Fruit fly (Drosophila melanogaster) whole organism, embryonic: Measurements from ENCODE around the gene dmrt11E.
A peak's percentile ranks its signal among the peaks of the same experiment; 100 is the strongest.

Experiments used
- Antp ChIP-seq: fragments of 200-800 bp; sonication (Bioruptor generic); optimal IDR thresholded peaks from 3 replicates; lab custom pipeline; 2016; ENCODE audit warnings: missing biosample characterization, missing genetic modification characterization
- CG10147 ChIP-seq: fragments of 200-800 bp; sonication (Bioruptor generic); optimal IDR thresholded peaks from 2 replicates; lab custom pipeline; 2019; ENCODE audit warnings: missing biosample characterization, mild to moderate bottlenecking, missing genetic modification characterization, moderate library complexity
- CG14050 ChIP-seq: fragments of 200-800 bp; sonication (Bioruptor generic); IDR thresholded peaks from 3 replicates; pipeline ENCODE4 v1.3.6; 2022; ENCODE audit warnings: missing biosample characterization, missing genetic modification characterization
- CG14710 ChIP-seq: fragments of 200-800 bp; sonication (Bioruptor generic); optimal IDR thresholded peaks from 3 replicates; lab custom pipeline; 2019; ENCODE audit warnings: missing biosample characterization, mild to moderate bottlenecking, missing genetic modification characterization, moderate library complexity
- CG15601 ChIP-seq: fragments of 200-800 bp; sonication (Bioruptor generic); optimal IDR thresholded peaks from 3 replicates; lab custom pipeline; 2019; ENCODE audit warnings: missing biosample characterization, mild to moderate bottlenecking, missing genetic modification characterization, moderate library complexity
- CG15696 ChIP-seq: fragments of 200-800 bp; sonication (Bioruptor generic); optimal IDR thresholded peaks from 2 replicates; lab custom pipeline; 2019; ENCODE audit warnings: missing biosample characterization, mild to moderate bottlenecking, missing genetic modification characterization, moderate library complexity
- CG17359 ChIP-seq: fragments of 200-800 bp; sonication (Bioruptor generic); optimal IDR thresholded peaks from 3 replicates; lab custom pipeline; 2018; ENCODE audit warnings: missing biosample characterization, mild to moderate bottlenecking, missing genetic modification characterization, moderate library complexity
- CG17568 ChIP-seq: fragments of 200-800 bp; sonication (Bioruptor generic); optimal IDR thresholded peaks from 2 replicates; lab custom pipeline; 2018; ENCODE audit warnings: missing biosample characterization, mild to moderate bottlenecking, missing genetic modification characterization, moderate library complexity
- CG17612 ChIP-seq: fragments of 200-800 bp; sonication (Bioruptor generic); IDR thresholded peaks from 2 replicates; pipeline ENCODE4 v1.3.6; 2022; ENCODE audit warnings: missing biosample characterization, missing genetic modification characterization
- CG18262 ChIP-seq: fragments of 200-800 bp; optimal IDR thresholded peaks from 3 replicates; lab custom pipeline; 2019; ENCODE audit warnings: missing biosample characterization, mild to moderate bottlenecking, missing genetic modification characterization, moderate library complexity
- CG2678 ChIP-seq: fragments of 200-800 bp; sonication (Bioruptor generic); optimal IDR thresholded peaks from 3 replicates; lab custom pipeline; 2019; ENCODE audit warnings: missing biosample characterization, mild to moderate bottlenecking, missing genetic modification characterization, moderate library complexity
- CG30403 ChIP-seq: fragments of 200-800 bp; sonication (Bioruptor generic); optimal IDR thresholded peaks from 3 replicates; lab custom pipeline; 2016; ENCODE audit warnings: missing biosample characterization, missing genetic modification characterization
- CG3407 ChIP-seq: fragments of 200-800 bp; sonication (Bioruptor generic); optimal IDR thresholded peaks from 2 replicates; lab custom pipeline; 2018; ENCODE audit warnings: missing biosample characterization, mild to moderate bottlenecking, missing genetic modification characterization
- CG34422 ChIP-seq: fragments of 200-800 bp; sonication (Bioruptor generic); IDR thresholded peaks from 3 replicates; pipeline ENCODE4 v1.3.6; 2022; ENCODE audit warnings: missing biosample characterization, missing genetic modification characterization
- CG6654 ChIP-seq: fragments of 200-800 bp; sonication (Bioruptor generic); optimal IDR thresholded peaks from 2 replicates; lab custom pipeline; 2017; ENCODE audit warnings: missing biosample characterization, mild to moderate bottlenecking, missing genetic modification characterization
- CG8290 ChIP-seq, 3 experiments: fragments of 200-800 bp; sonication (Bioruptor generic); optimal IDR thresholded peaks; 2 replicates each; lab custom pipeline; 2016 to 2019; ENCODE audit warnings: missing biosample characterization in 3 of 3, missing genetic modification characterization in 3 of 3, mild to moderate bottlenecking in 2 of 3, moderate library complexity in 1 of 3
- CG8765 ChIP-seq: fragments of 200-800 bp; sonication (Bioruptor generic); IDR thresholded peaks from 2 replicates; pipeline ENCODE4 v1.3.6; 2022; ENCODE audit warnings: missing biosample characterization, missing genetic modification characterization
- CG9797 ChIP-seq: fragments of 200-800 bp; sonication (Bioruptor generic); optimal IDR thresholded peaks from 3 replicates; lab custom pipeline; 2018; ENCODE audit warnings: missing biosample characterization, mild to moderate bottlenecking, missing genetic modification characterization
- D ChIP-seq, 2 experiments: fragments of 200-800 bp in 1 of 2; fragments of >200 bp in 1 of 2; sonication (Bioruptor generic) in 1 of 2; optimal IDR thresholded peaks; 2 replicates in 1 of 2; 3 replicates in 1 of 2; lab custom pipeline; 2017; ENCODE audit warnings: mild to moderate bottlenecking in 1 of 2, missing biosample characterization in 1 of 2, missing genetic modification characterization in 1 of 2, missing genetic modification reagents in 1 of 2
- Dek ChIP-seq: fragments of 200-800 bp; sonication (Bioruptor generic); optimal IDR thresholded peaks from 3 replicates; lab custom pipeline; 2019; ENCODE audit warnings: missing biosample characterization, mild to moderate bottlenecking, missing genetic modification characterization, moderate library complexity
- HHEX ChIP-seq: fragments of 200-800 bp; sonication (Bioruptor generic); optimal IDR thresholded peaks from 3 replicates; lab custom pipeline; 2017; ENCODE audit warnings: missing biosample characterization, mild to moderate bottlenecking, missing genetic modification characterization, missing genetic modification reagents
- Hsf ChIP-seq: fragments of 200-800 bp; sonication (Bioruptor generic); optimal IDR thresholded peaks from 3 replicates; lab custom pipeline; 2016; ENCODE audit warnings: missing biosample characterization, missing genetic modification characterization
- Meics ChIP-seq: fragments of 200-800 bp; sonication (Bioruptor generic); optimal IDR thresholded peaks from 2 replicates; lab custom pipeline; 2017; ENCODE audit warnings: missing biosample characterization, mild to moderate bottlenecking, missing genetic modification characterization
- Six4 ChIP-seq: fragments of 200-800 bp; sonication (Bioruptor generic); optimal IDR thresholded peaks from 2 replicates; lab custom pipeline; 2016; ENCODE audit warnings: missing biosample characterization, missing genetic modification characterization
- Sox100B ChIP-seq: fragments of 200-800 bp; sonication (Bioruptor generic); optimal IDR thresholded peaks from 3 replicates; lab custom pipeline; 2018; ENCODE audit warnings: missing biosample characterization, mild to moderate bottlenecking, missing genetic modification characterization
- TFAM ChIP-seq: fragments of 200-800 bp; sonication (Bioruptor generic); optimal IDR thresholded peaks from 2 replicates; lab custom pipeline; 2017; ENCODE audit warnings: missing biosample characterization, missing genetic modification characterization, inconsistent platforms
- amos ChIP-seq: fragments of 200-800 bp; sonication (Bioruptor generic); IDR thresholded peaks from 2 replicates; pipeline ENCODE4 v1.3.6; 2022; ENCODE audit warnings: missing biosample characterization, missing genetic modification characterization; ENCODE audit not compliant: partially characterized antibody
- bbx ChIP-seq: fragments of 200-800 bp; sonication (Bioruptor generic); IDR thresholded peaks from 2 replicates; pipeline ENCODE4 v1.3.6; 2022; ENCODE audit warnings: missing biosample characterization, missing genetic modification characterization; ENCODE audit not compliant: partially characterized antibody
- btn ChIP-seq: fragments of 200-800 bp; sonication (Bioruptor generic); optimal IDR thresholded peaks from 2 replicates; lab custom pipeline; 2016; ENCODE audit warnings: missing biosample characterization, missing genetic modification characterization
- chn ChIP-seq: fragments of 200-800 bp; sonication (Bioruptor generic); optimal IDR thresholded peaks from 2 replicates; lab custom pipeline; 2016; ENCODE audit warnings: missing biosample characterization, missing genetic modification characterization
- dmrt99B ChIP-seq: fragments of 200-800 bp; sonication (Bioruptor generic); optimal IDR thresholded peaks from 2 replicates; lab custom pipeline; 2018; ENCODE audit warnings: missing biosample characterization, mild to moderate bottlenecking, missing genetic modification characterization, moderate library complexity
- emc ChIP-seq: fragments of 200-800 bp; sonication (Bioruptor generic); optimal IDR thresholded peaks from 2 replicates; lab custom pipeline; 2016; ENCODE audit warnings: missing biosample characterization, missing genetic modification characterization
- fd102C ChIP-seq: fragments of 200-800 bp; sonication (Bioruptor generic); optimal IDR thresholded peaks from 2 replicates; lab custom pipeline; 2018; ENCODE audit warnings: missing biosample characterization, mild to moderate bottlenecking, missing genetic modification characterization, moderate library complexity
- gsb-n ChIP-seq: fragments of 200-800 bp; sonication (Bioruptor generic); optimal IDR thresholded peaks from 3 replicates; lab custom pipeline; 2018; ENCODE audit warnings: missing biosample characterization, mild to moderate bottlenecking, missing genetic modification characterization
- her ChIP-seq: fragments of 200-800 bp; sonication (Bioruptor generic); optimal IDR thresholded peaks from 2 replicates; lab custom pipeline; 2016; ENCODE audit warnings: missing biosample characterization, missing genetic modification characterization
- jigr1 ChIP-seq: fragments of 200-800 bp; sonication (Bioruptor generic); IDR thresholded peaks from 3 replicates; pipeline ENCODE4 v1.3.6; 2022; ENCODE audit warnings: missing biosample characterization, missing genetic modification characterization
- mirr ChIP-seq: fragments of 200-800 bp; sonication (Bioruptor generic); optimal IDR thresholded peaks from 3 replicates; lab custom pipeline; 2018; ENCODE audit warnings: missing biosample characterization, mild to moderate bottlenecking, missing genetic modification characterization
- nau ChIP-seq: fragments of 200-800 bp; sonication (Bioruptor generic); optimal IDR thresholded peaks from 3 replicates; lab custom pipeline; 2017; ENCODE audit warnings: missing biosample characterization, mild to moderate bottlenecking, missing genetic modification characterization, missing genetic modification reagents
- pan ChIP-seq, 4 experiments: fragments of >200 bp in 3 of 4; fragments of 200-800 bp in 1 of 4; sonication (Bioruptor generic) in 1 of 4; optimal IDR thresholded peaks in 3 of 4; IDR thresholded peaks in 1 of 4; 2 replicates each; pipeline versions ENCODE4 v1.3.6 to Lab custom; 2017 to 2022; ENCODE audit warnings: missing biosample characterization in 2 of 4, missing genetic modification characterization in 2 of 4, mixed read lengths in 1 of 4
- prd ChIP-seq, 3 experiments: fragments of >200 bp in 2 of 3; fragments of 200-800 bp in 1 of 3; sonication (Bioruptor generic) in 1 of 3; optimal IDR thresholded peaks in 2 of 3; IDR thresholded peaks in 1 of 3; 2 replicates in 2 of 3; 3 replicates in 1 of 3; pipeline versions ENCODE4 v1.3.6 to Lab custom; 2017 to 2022; ENCODE audit warnings: missing biosample characterization in 1 of 3, missing genetic modification characterization in 1 of 3
- psq ChIP-seq: fragments of 200-800 bp; sonication (Bioruptor generic); optimal IDR thresholded peaks from 2 replicates; lab custom pipeline; 2017; ENCODE audit warnings: missing biosample characterization, missing genetic modification characterization
- rib ChIP-seq: fragments of 200-800 bp; sonication (Bioruptor generic); IDR thresholded peaks from 2 replicates; pipeline ENCODE4 v1.3.6; 2022; ENCODE audit warnings: missing biosample characterization, missing genetic modification characterization
- sob ChIP-seq: fragments of 200-800 bp; sonication (Bioruptor generic); IDR thresholded peaks from 2 replicates; pipeline ENCODE4 v1.3.6; 2022; ENCODE audit warnings: missing biosample characterization, missing genetic modification characterization
- tgo ChIP-seq: fragments of 200-800 bp; sonication (Bioruptor generic); IDR thresholded peaks from 3 replicates; pipeline ENCODE4 v1.3.6; 2022; ENCODE audit warnings: missing biosample characterization, missing genetic modification characterization
- zfh2 ChIP-seq: fragments of 200-800 bp; sonication (Bioruptor generic); optimal IDR thresholded peaks from 2 replicates; lab custom pipeline; 2016; ENCODE audit warnings: missing biosample characterization, missing genetic modification characterization

The dmrt11E gene

DNA sequence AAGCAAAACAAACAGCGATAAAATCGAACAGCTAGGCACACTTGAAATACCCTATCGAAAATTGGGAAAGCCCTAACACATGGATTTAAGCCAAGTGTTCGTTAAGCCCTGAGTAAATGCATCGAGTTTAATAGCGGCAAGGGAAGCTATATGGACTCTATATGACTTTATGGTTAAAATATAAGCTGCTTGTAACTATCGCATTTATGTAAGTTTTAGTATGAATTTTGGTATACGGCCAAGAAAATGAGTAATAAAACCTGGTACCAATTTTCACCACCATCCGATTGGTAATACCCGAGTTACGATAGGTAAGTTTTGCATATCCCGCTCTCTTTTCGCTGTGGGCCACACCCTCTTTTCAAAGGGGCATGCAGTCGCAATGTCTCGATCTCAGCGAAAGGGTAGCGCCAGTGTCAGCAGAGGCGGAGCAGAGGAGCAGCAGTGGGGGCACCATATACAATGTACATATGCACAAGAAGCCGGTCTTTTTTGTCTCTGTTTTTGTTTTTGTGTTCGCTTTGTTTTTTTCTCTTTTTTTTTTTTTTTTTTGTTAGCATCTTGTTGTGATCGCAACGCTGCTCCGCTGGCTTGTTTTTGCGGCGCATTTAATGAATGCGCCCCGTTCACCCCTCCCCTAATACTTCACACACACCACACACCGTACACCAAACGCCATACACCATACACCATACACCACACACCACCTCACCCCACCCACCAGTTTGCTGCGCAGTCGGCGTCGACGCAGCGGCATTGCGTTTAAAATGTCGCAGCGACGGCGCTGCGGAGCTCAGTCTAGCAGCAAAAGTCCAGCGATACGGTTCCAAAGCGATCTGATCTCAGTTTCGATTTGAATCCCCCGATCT is 36.2 kb downstream of the dmrt11E start, which contains the start of gene GstT4 (continued):
- TF ChIP-seq CG17612 (GFP tag; lab: Robert Waterston, UW) (no peak), CG2678 (peak; percentile 50), TFAM (GFP tag; lab: Kevin White, UChicago) (no peak), tgo (GFP tag; lab: Robert Waterston, UW) (peak; percentile 44; the same call in 2 of the 3 replicates), emc (GFP tag; lab: Kevin White, UChicago) (peak; percentile 26), CG17359 (tag; lab: Kevin White, UChicago) (peak; percentile 21), Dek (tag; lab: Kevin White, UChicago) (peak; percentile 3), sob (GFP tag; lab: Robert Waterston, UW) (peak; percentile 44; the same call in 1 of the 2 replicates), CG15601 (no peak), CG18262 (tag; lab: Kevin White, UChicago) (peak; percentile 76), btn (GFP tag; lab: Kevin White, UChicago) (peak; percentile 34), Six4 (GFP tag; lab: Kevin White, UChicago) (no peak), CG15696 (tag; lab: Kevin White, UChicago) (no peak), fd102C (GFP tag; lab: Kevin White, UChicago) (no peak), her (GFP tag; lab: Kevin White, UChicago) (peak; percentile 11), Sox100B (GFP tag; lab: Kevin White, UChicago) (peak; percentile 68), CG14710 (tag; lab: Kevin White, UChicago) (peak; percentile 31), CG3407 (no peak), CG10147 (GFP tag; lab: Kevin White, UChicago) (no peak), gsb-n (no peak), psq (GFP tag; lab: Kevin White, UChicago) (peak; percentile 62), rib (GFP tag; lab: Robert Waterston, UW) (peak; percentile 56), pan (optimal IDR thresholded peaks at IDR 0.05; lab: Kevin White, UChicago) (no peak), pan (GFP tag; optimal IDR thresholded peaks at IDR 0.05 in 1 of 2, IDR thresholded peaks at IDR 0.05 in 1 of 2) (peak in 1 of 2 experiments; percentile 35), amos (GFP tag; lab: Robert Waterston, UW) (0 out of 2 replicates have a peak, but pooled peaks have one; percentile 6), CG34422 (GFP tag; lab: Robert Waterston, UW) (peak; percentile 79; the same call in 2 of the 3 replicates), chn (GFP tag; lab: Kevin White, UChicago) (peak; percentile 20), jigr1 (GFP tag; lab: Robert Waterston, UW) (peak; percentile 46; the same call in 2 of the 3 replicates), HHEX (GFP tag; lab: Kevin White, UChicago) (no peak), prd (optimal IDR thresholded peaks at IDR 0.05; lab: Kevin White, UChicago) (no peak), prd (GFP tag; IDR thresholded peaks at IDR 0.05; lab: Robert Waterston, UW) (peak; percentile 43; the same call in 1 of the 3 replicates), Meics (GFP tag; lab: Kevin White, UChicago) (peak; percentile 32), Antp (peak; percentile 64), CG8290 (GFP tag; optimal IDR thresholded peaks at IDR 0.05; lab: Kevin White, UChicago) (no peak), CG8290 (tag; optimal IDR thresholded peaks at IDR 0.05; lab: Kevin White, UChicago) (peak in 1 of 2 experiments; percentile 19), dmrt99B (tag; lab: Kevin White, UChicago) (peak; percentile 62), CG9797 (GFP tag; lab: Kevin White, UChicago) (no peak), nau (GFP tag; lab: Kevin White, UChicago) (no peak), Hsf (GFP tag; lab: Kevin White, UChicago) (peak; percentile 49), mirr (GFP tag; lab: Kevin White, UChicago) (no peak), D (optimal IDR thresholded peaks at IDR 0.05; lab: Kevin White, UChicago) (no peak), D (GFP tag; optimal IDR thresholded peaks at IDR 0.05; lab: Kevin White, UChicago) (peak; percentile 6), CG14050 (GFP tag; lab: Robert Waterston, UW) (peak; percentile 41; the same call in 2 of the 3 replicates), bbx (GFP tag; lab: Robert Waterston, UW) (peak; percentile 30; the same call in 1 of the 2 replicates), CG30403 (GFP tag; lab: Kevin White, UChicago) (peak; percentile 65), zfh2 (peak; percentile 59), CG8765 (GFP tag; lab: Robert Waterston, UW) (no peak), CG17568 (GFP tag; lab: Kevin White, UChicago) (no peak), CG6654 (GFP tag; lab: Kevin White, UChicago) (no peak)
